Worm (Caenorhabditis elegans): ENCODE measurements around the gene age-1.

DNA sequence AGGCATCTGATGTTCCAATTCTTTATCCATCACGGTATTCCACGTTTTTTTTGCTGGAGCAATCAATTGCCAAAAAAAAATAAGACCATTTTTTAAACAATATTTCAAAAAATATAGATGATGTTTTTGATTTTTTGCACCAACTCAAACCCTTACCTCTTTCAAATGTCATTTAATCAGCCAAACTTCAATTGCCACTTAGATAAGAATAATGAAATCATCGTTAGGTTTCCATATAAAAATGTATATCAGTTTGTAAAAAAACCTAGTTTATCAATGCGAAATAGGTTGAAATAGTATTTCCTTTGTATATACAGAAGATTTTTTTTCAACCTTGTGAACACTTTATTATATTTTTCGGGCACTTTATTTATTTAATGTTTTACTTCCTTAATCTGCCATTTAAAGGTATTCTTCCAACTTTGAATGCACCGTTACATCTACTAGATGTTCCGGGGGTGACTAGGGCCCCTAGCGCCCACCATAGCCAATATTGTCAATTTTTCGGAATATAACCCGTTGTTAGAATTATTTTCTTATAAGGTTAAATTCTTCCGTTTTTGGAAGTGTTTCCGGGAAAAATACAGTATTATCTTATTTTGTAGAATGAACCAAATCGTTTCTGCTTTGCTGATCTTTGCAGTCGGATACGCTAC, 42.5 kb upstream of the age-1 start, which contains the start of the genes F54D5.23 and F54D5.4:
- TF ChIP-seq skn-1 (tag; optimal IDR thresholded peaks at IDR 0.05) (no peak), R02D3.7 (tag; optimal IDR thresholded peaks at IDR 0.05) (no peak), unc-39 (tag; optimal IDR thresholded peaks at IDR 0.05) (no peak), ZK546.5 (tag; optimal IDR thresholded peaks at IDR 0.05) (no peak), nhr-12 (tag; optimal IDR thresholded peaks at IDR 0.05) (no peak), nhr-76 (tag; optimal IDR thresholded peaks at IDR 0.05) (no peak), jun-1 (tag; optimal IDR thresholded peaks at IDR 0.05) (no peak), elt-2 (tag; optimal IDR thresholded peaks at IDR 0.05) (peak; percentile 52), mdl-1 (tag; optimal IDR thresholded peaks at IDR 0.05) (no peak)

All from whole organism, L3 larva.